Worm (Caenorhabditis elegans) whole organism, L2 larva: ENCODE data around the gene F32D8.13.

Experiments used
- ZK546.5 ChIP-seq: sonication (generic microtip); optimal IDR thresholded peaks from 2 replicates; lab custom pipeline; 2017; ENCODE audit warnings: missing biosample characterization, missing genetic modification characterization
- aly-2 ChIP-seq: fragments of 150-350 bp; optimal IDR thresholded peaks from 2 replicates; lab custom pipeline; 2014; ENCODE audit warnings: missing biosample characterization, missing genetic modification characterization
- ama-1 ChIP-seq: fragments of 150-350 bp; optimal IDR thresholded peaks from 2 replicates; lab custom pipeline; 2018; ENCODE audit warnings: inconsistent platforms
- ceh-82 ChIP-seq: fragments of 150-350 bp; optimal IDR thresholded peaks from 2 replicates; lab custom pipeline; 2014; ENCODE audit warnings: missing biosample characterization, missing genetic modification characterization
- egl-27 ChIP-seq: sonication (generic microtip); optimal IDR thresholded peaks from 3 replicates; lab custom pipeline; 2017; ENCODE audit warnings: missing biosample characterization, missing genetic modification reagents, missing genetic modification characterization
- gmeb-1 ChIP-seq: fragments of 150-350 bp; optimal IDR thresholded peaks from 2 replicates; lab custom pipeline; 2014; ENCODE audit warnings: missing biosample characterization, missing genetic modification characterization
- nhr-129 ChIP-seq: fragments of 150-350 bp; optimal IDR thresholded peaks from 2 replicates; lab custom pipeline; 2014; ENCODE audit warnings: missing biosample characterization, missing genetic modification characterization
- nhr-21 ChIP-seq: fragments of 150-350 bp; optimal IDR thresholded peaks from 2 replicates; lab custom pipeline; 2014; ENCODE audit warnings: missing biosample characterization, missing genetic modification characterization
- snpc-4 ChIP-seq: fragments of 150-350 bp; optimal IDR thresholded peaks from 2 replicates; lab custom pipeline; 2014; ENCODE audit warnings: missing biosample characterization, missing genetic modification characterization
- ztf-11 ChIP-seq: sonication (generic microtip); optimal IDR thresholded peaks from 2 replicates; lab custom pipeline; 2017; ENCODE audit warnings: missing biosample characterization, missing genetic modification characterization

- TF ChIP-seq nhr-129 = peak; percentile 81
- peak; percentile 2 for TF ChIP-seq egl-27
- peak; percentile 75 for TF ChIP-seq snpc-4 (tag; lab: Kevin White, UChicago)
- TF ChIP-seq nhr-21 (tag; lab: Kevin White, UChicago) = peak; percentile 69
- TF ChIP-seq ama-1 = no peak
- no peak for TF ChIP-seq ztf-11
- TF ChIP-seq ZK546.5 = peak; percentile 73
- TF ChIP-seq ceh-82 = peak; percentile 29
- no peak for TF ChIP-seq aly-2 (tag; lab: Kevin White, UChicago)
- TF ChIP-seq gmeb-1 (tag; lab: Kevin White, UChicago) = peak; percentile 81
Measured at ce11 chrV:10894601-10895000, 1.7 kb downstream of the F32D8.13 start, which contains the start of the genes F32D8.14 and F32D8.5.
